Fruit fly (Drosophila melanogaster): ENCODE data around the gene Ir75a.

Gene Ir75a

dm6 chr3L:17808597-17809213 is 9.0 kb downstream of the Ir75a start, which contains the start of gene CG32191:
Gene CG32191, minus strand, starts transcription at chr3L:17809146.
- TF ChIP-seq brk (GFP tag; optimal IDR thresholded peaks at IDR 0.05) (no peak), fru (GFP tag; optimal IDR thresholded peaks at IDR 0.05) (no peak), sage (GFP tag; optimal IDR thresholded peaks at IDR 0.05) (no peak)

- no peak for TF ChIP-seq fru (GFP tag; optimal IDR thresholded peaks at IDR 0.05)
- TF ChIP-seq Sp1 (GFP tag; optimal IDR thresholded peaks at IDR 0.05): no peak
- no peak for TF ChIP-seq CG9705 (GFP tag; optimal IDR thresholded peaks at IDR 0.05)
These were observed 11.2 kb downstream of the Ir75a start, which contains the start of gene CG32187 for dm6 chr3L:17806357-17807025. Gene CG32187, minus strand, starts transcription at chr3L:17806365.

DNA sequence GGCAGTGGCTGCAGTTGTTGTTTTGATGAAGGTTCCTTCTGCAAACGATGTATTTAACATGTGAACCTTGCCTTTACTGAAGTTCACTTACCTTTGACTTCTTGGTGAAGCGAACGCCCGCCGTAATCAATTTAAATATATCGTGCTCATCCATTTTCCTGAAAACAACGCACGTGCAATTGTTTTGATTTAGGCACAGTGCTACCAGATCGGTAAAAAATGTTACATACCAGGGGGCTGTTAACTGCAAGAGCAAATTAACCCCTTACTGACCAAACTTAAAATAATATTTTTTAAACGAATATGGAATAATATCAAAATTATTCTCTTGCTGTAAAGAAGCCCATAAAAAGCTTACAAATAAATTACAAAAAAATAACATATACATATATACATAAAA is 13.2 kb downstream of the Ir75a start, which contains the start of gene ais:
Gene ais (minus strand): TSS at position 205 of the 400 bp plus-strand sequence.
- TF ChIP-seq psq (GFP tag; optimal IDR thresholded peaks at IDR 0.05) (peak; percentile 3), ey (GFP tag; optimal IDR thresholded peaks at IDR 0.05) (no peak), Jra (GFP tag; optimal IDR thresholded peaks at IDR 0.05) (no peak), Myc (optimal IDR thresholded peaks at IDR 0.05) (peak; percentile 61), usp (GFP tag; optimal IDR thresholded peaks at IDR 0.05) (no peak), foxo (GFP tag; optimal IDR thresholded peaks at IDR 0.05) (peak in 1 of 2 experiments; percentile 44), Dif (GFP tag; optimal IDR thresholded peaks at IDR 0.05; ENCODE audit: partially characterized antibody) (no peak), lola (GFP tag; optimal IDR thresholded peaks at IDR 0.05) (no peak), br (GFP tag; optimal IDR thresholded peaks at IDR 0.05) (no peak), sage (GFP tag; optimal IDR thresholded peaks at IDR 0.05) (no peak), woc (GFP tag; optimal IDR thresholded peaks at IDR 0.05) (no peak), N (GFP tag; optimal IDR thresholded peaks at IDR 0.05) (no peak), rgr (GFP tag; optimal IDR thresholded peaks at IDR 0.05) (peak; percentile 36), dl (GFP tag; optimal IDR thresholded peaks at IDR 0.05; ENCODE audit: insufficient read depth in 1 of 2, partially characterized antibody in 2 of 2) (no peak), Dfd (GFP tag; optimal IDR thresholded peaks at IDR 0.05) (no peak), jim (GFP tag; optimal IDR thresholded peaks at IDR 0.05) (no peak), sv (GFP tag; optimal IDR thresholded peaks at IDR 0.05) (no peak), brk (GFP tag; optimal IDR thresholded peaks at IDR 0.05) (no peak), HLH106 (tag; optimal IDR thresholded peaks at IDR 0.05) (no peak), CG32264 (GFP tag; optimal IDR thresholded peaks at IDR 0.05) (no peak), dsf (GFP tag; optimal IDR thresholded peaks at IDR 0.05; ENCODE audit: borderline replicate concordance) (no peak), CG9705 (GFP tag; optimal IDR thresholded peaks at IDR 0.05) (no peak), tai (GFP tag; optimal IDR thresholded peaks at IDR 0.05) (no peak)

dm6 chr3L:17802107-17802506 is 15.6 kb downstream of the Ir75a start, which contains the start of gene NUCB1:
Gene NUCB1, minus strand, starts transcription at chr3L:17802279.
- TF ChIP-seq Myc (optimal IDR thresholded peaks at IDR 0.05): peak; percentile 85
- TF ChIP-seq Rel (GFP tag; optimal IDR thresholded peaks at IDR 0.05): no peak
- peak; percentile 94 for TF ChIP-seq Rel (tag; optimal IDR thresholded peaks at IDR 0.05)
- TF ChIP-seq GATAd (GFP tag; optimal IDR thresholded peaks at IDR 0.05): peak; percentile 26
- no peak for TF ChIP-seq Sp1 (GFP tag; optimal IDR thresholded peaks at IDR 0.05)
- TF ChIP-seq sv (GFP tag; optimal IDR thresholded peaks at IDR 0.05): peak; percentile 26
- TF ChIP-seq Dif (GFP tag; optimal IDR thresholded peaks at IDR 0.05; ENCODE audit: partially characterized antibody): no peak
- peak; percentile 25 for TF ChIP-seq CrebA (GFP tag; optimal IDR thresholded peaks at IDR 0.05; ENCODE audit: borderline replicate concordance)
- no peak for TF ChIP-seq lola (GFP tag; optimal IDR thresholded peaks at IDR 0.05)
- TF ChIP-seq Jra (GFP tag; optimal IDR thresholded peaks at IDR 0.05): no peak
- TF ChIP-seq Hr83 (GFP tag; optimal IDR thresholded peaks at IDR 0.05; ENCODE audit: poor library complexity, severe bottlenecking): peak; percentile 70
- TF ChIP-seq pan (optimal IDR thresholded peaks at IDR 0.05): no peak
- TF ChIP-seq dmrt93B (GFP tag; optimal IDR thresholded peaks at IDR 0.05): no peak
- TF ChIP-seq N (GFP tag; optimal IDR thresholded peaks at IDR 0.05): no peak
- TF ChIP-seq CG9705 (GFP tag; optimal IDR thresholded peaks at IDR 0.05): peak; percentile 27
- TF ChIP-seq woc (GFP tag; optimal IDR thresholded peaks at IDR 0.05): peak; percentile 93
- peak in 1 of 2 experiments; percentile 46 for TF ChIP-seq foxo (GFP tag; optimal IDR thresholded peaks at IDR 0.05)
- TF ChIP-seq rgr (GFP tag; optimal IDR thresholded peaks at IDR 0.05): peak; percentile 54
- peak; percentile 5 for TF ChIP-seq jim (GFP tag; optimal IDR thresholded peaks at IDR 0.05)
- TF ChIP-seq Hnf4 (GFP tag; optimal IDR thresholded peaks at IDR 0.05): no peak
- no peak for TF ChIP-seq Abd-B (GFP tag; optimal IDR thresholded peaks at IDR 0.05)
- TF ChIP-seq dl (GFP tag; optimal IDR thresholded peaks at IDR 0.05; ENCODE audit: insufficient read depth in 1 of 2, partially characterized antibody in 2 of 2): no peak
- no peak for TF ChIP-seq tai (GFP tag; optimal IDR thresholded peaks at IDR 0.05)
- peak; percentile 55 for TF ChIP-seq h (GFP tag; optimal IDR thresholded peaks at IDR 0.05)
- peak; percentile 1 for TF ChIP-seq br (GFP tag; optimal IDR thresholded peaks at IDR 0.05)
- peak; percentile 18 for TF ChIP-seq fru (GFP tag; optimal IDR thresholded peaks at IDR 0.05)

Data from whole organism, wandering third instar larva.